Fruit fly (Drosophila melanogaster) S2 (cell line): ENCODE measurements around the gene ND-24L.
A peak's percentile ranks its signal among the peaks of the same experiment; 100 is the strongest.

Source experiments
- CG8478 ChIP-seq: fragments of >200 bp; optimal IDR thresholded peaks from 2 replicates; lab custom pipeline; 2018
- CTCF ChIP-seq, 2 experiments: fragments of >200 bp; optimal IDR thresholded peaks; 2 replicates each; lab custom pipeline; 2018

Gene ND-24L

dm6 chr3L:17325418-17325817 is 4.8 kb upstream of the ND-24L start, which contains the start of gene CG13725:
Gene CG13725 (minus strand): TSS chr3L:17325518.
- TF ChIP-seq CG8478 (lab: Kevin White, UChicago) (no peak), CTCF (optimal IDR thresholded peaks at IDR 0.05; lab: Kevin White, UChicago) (no peak)

dm6 chr3L:17322541-17322940 is 1.9 kb upstream of the ND-24L start, which contains the start of gene CG13724:
Gene CG13724 (plus strand): TSS chr3L:17322841.
- TF ChIP-seq CTCF (optimal IDR thresholded peaks at IDR 0.05; lab: Kevin White, UChicago): no peak
- TF ChIP-seq CG8478 (lab: Kevin White, UChicago): no peak

dm6 chr3L:17316220-17316619 is 4.4 kb downstream of the ND-24L start:
- TF ChIP-seq CG8478 (lab: Kevin White, UChicago): no peak

- TF ChIP-seq CG8478 (lab: Kevin White, UChicago) (no peak), CTCF (optimal IDR thresholded peaks at IDR 0.05; lab: Kevin White, UChicago) (no peak)
Measured at dm6 chr3L:17310509-17310908, 10.1 kb downstream of the ND-24L start.

dm6 chr3L:17292205-17292604 is 28.4 kb downstream of the ND-24L start:
- TF ChIP-seq CG8478 (lab: Kevin White, UChicago) (no peak), CTCF (optimal IDR thresholded peaks at IDR 0.05; lab: Kevin White, UChicago) (peak; percentile 61 to 66)
